Fruit fly (Drosophila melanogaster) whole organism, embryonic: Measurements from ENCODE around the gene CG42699.

ENCODE experiments used
- Ada2b ChIP-seq: fragments of 200-800 bp; sonication (Bioruptor generic); IDR thresholded peaks from 2 replicates; pipeline ENCODE4 v1.3.6; 2022; ENCODE audit warnings: missing biosample characterization, missing genetic modification characterization
- Asciz ChIP-seq: fragments of 200-800 bp; sonication (Bioruptor generic); optimal IDR thresholded peaks from 2 replicates; lab custom pipeline; 2017; ENCODE audit warnings: missing biosample characterization, mild to moderate bottlenecking, missing genetic modification characterization, missing genetic modification reagents
- Bgb ChIP-seq: fragments of 200-800 bp; sonication (Bioruptor generic); IDR thresholded peaks from 2 replicates; pipeline ENCODE4 v1.3.6; 2022; ENCODE audit warnings: missing biosample characterization, missing genetic modification characterization; ENCODE audit not compliant: partially characterized antibody
- CG11085 ChIP-seq: fragments of 200-800 bp; sonication (Bioruptor generic); IDR thresholded peaks from 2 replicates; pipeline ENCODE4 v1.3.6; 2022; ENCODE audit warnings: missing biosample characterization, missing genetic modification characterization
- CG11398 ChIP-seq: fragments of 200-800 bp; sonication (Bioruptor generic); optimal IDR thresholded peaks from 2 replicates; lab custom pipeline; 2016; ENCODE audit warnings: missing biosample characterization, missing genetic modification characterization
- CG11696 ChIP-seq: fragments of 200-800 bp; sonication (Bioruptor generic); IDR thresholded peaks from 2 replicates; pipeline ENCODE4 v1.3.6; 2022; ENCODE audit warnings: missing biosample characterization, missing genetic modification characterization
- CG17359 ChIP-seq: fragments of 200-800 bp; sonication (Bioruptor generic); optimal IDR thresholded peaks from 3 replicates; lab custom pipeline; 2018; ENCODE audit warnings: missing biosample characterization, mild to moderate bottlenecking, missing genetic modification characterization, moderate library complexity
- CG3065 ChIP-seq: fragments of 200-800 bp; sonication (Bioruptor generic); optimal IDR thresholded peaks from 2 replicates; lab custom pipeline; 2016; ENCODE audit warnings: missing biosample characterization, missing genetic modification characterization
- CG4360 ChIP-seq: fragments of 200-800 bp; sonication (Bioruptor generic); IDR thresholded peaks from 2 replicates; pipeline ENCODE4 v1.3.6; 2022; ENCODE audit warnings: missing biosample characterization, missing genetic modification characterization
- CG4854 ChIP-seq: fragments of 200-800 bp; sonication (Bioruptor generic); optimal IDR thresholded peaks from 2 replicates; lab custom pipeline; 2016; ENCODE audit warnings: missing biosample characterization, missing genetic modification characterization, inconsistent platforms
- CG6683 ChIP-seq: fragments of 200-800 bp; sonication (Bioruptor generic); optimal IDR thresholded peaks from 2 replicates; lab custom pipeline; 2017; ENCODE audit warnings: missing biosample characterization, mild to moderate bottlenecking, missing genetic modification characterization, missing genetic modification reagents
- CG6813 ChIP-seq: fragments of 200-800 bp; sonication (Bioruptor generic); optimal IDR thresholded peaks from 2 replicates; lab custom pipeline; 2017; ENCODE audit warnings: missing biosample characterization, missing genetic modification characterization, mild to moderate bottlenecking, moderate library complexity, missing genetic modification reagents
- CG7745 ChIP-seq: fragments of 200-800 bp; sonication (Bioruptor generic); optimal IDR thresholded peaks from 2 replicates; lab custom pipeline; 2018; ENCODE audit warnings: missing biosample characterization, mild to moderate bottlenecking, missing genetic modification characterization, moderate library complexity
- CG7839 ChIP-seq: fragments of 200-800 bp; sonication (Bioruptor generic); optimal IDR thresholded peaks from 3 replicates; lab custom pipeline; 2018; ENCODE audit warnings: missing biosample characterization, mild to moderate bottlenecking, missing genetic modification characterization, moderate library complexity
- CG7963 ChIP-seq: fragments of 200-800 bp; sonication (Bioruptor generic); IDR thresholded peaks from 3 replicates; pipeline ENCODE4 v1.3.6; 2022; ENCODE audit warnings: missing biosample characterization, missing genetic modification characterization; ENCODE audit not compliant: partially characterized antibody
- CG8388 ChIP-seq: fragments of 200-800 bp; sonication (Bioruptor generic); optimal IDR thresholded peaks from 2 replicates; lab custom pipeline; 2019; ENCODE audit warnings: missing biosample characterization, mild to moderate bottlenecking, missing genetic modification characterization, moderate library complexity
- CG8478 ChIP-seq: fragments of >200 bp; optimal IDR thresholded peaks from 2 replicates; lab custom pipeline; 2018
- CG9609 ChIP-seq: fragments of 200-800 bp; sonication (Bioruptor generic); optimal IDR thresholded peaks from 3 replicates; lab custom pipeline; 2016; ENCODE audit warnings: missing biosample characterization, missing genetic modification characterization
- CG9817 ChIP-seq: fragments of 200-800 bp; sonication (Bioruptor generic); optimal IDR thresholded peaks from 2 replicates; lab custom pipeline; 2018; ENCODE audit warnings: missing biosample characterization, mild to moderate bottlenecking, missing genetic modification characterization, moderate library complexity
- CG9876 ChIP-seq: fragments of 200-800 bp; sonication (Bioruptor generic); optimal IDR thresholded peaks from 2 replicates; lab custom pipeline; 2016; ENCODE audit warnings: missing biosample characterization, missing genetic modification characterization
- D19A ChIP-seq: fragments of 200-800 bp; optimal IDR thresholded peaks from 3 replicates; lab custom pipeline; 2019; ENCODE audit warnings: missing biosample characterization, mild to moderate bottlenecking, missing genetic modification characterization, moderate library complexity
- Dek ChIP-seq: fragments of 200-800 bp; sonication (Bioruptor generic); optimal IDR thresholded peaks from 3 replicates; lab custom pipeline; 2019; ENCODE audit warnings: missing biosample characterization, mild to moderate bottlenecking, missing genetic modification characterization, moderate library complexity
- Dll ChIP-seq: fragments of 200-800 bp; sonication (Bioruptor generic); IDR thresholded peaks from 4 replicates; pipeline ENCODE4 v1.3.6; 2022; ENCODE audit warnings: missing biosample characterization, missing genetic modification characterization; ENCODE audit not compliant: partially characterized antibody
- Doc3 ChIP-seq: fragments of 200-800 bp; sonication (Bioruptor generic); IDR thresholded peaks from 3 replicates; pipeline ENCODE4 v1.3.6; 2022; ENCODE audit warnings: missing biosample characterization, missing genetic modification characterization; ENCODE audit not compliant: partially characterized antibody
- Gsc ChIP-seq: fragments of 200-800 bp; sonication (Bioruptor generic); IDR thresholded peaks from 2 replicates; pipeline ENCODE4 v1.3.6; 2022; ENCODE audit warnings: missing biosample characterization, missing genetic modification characterization
- MESR4 ChIP-seq: fragments of 200-800 bp; sonication (Bioruptor generic); optimal IDR thresholded peaks from 2 replicates; lab custom pipeline; 2018; ENCODE audit warnings: missing biosample characterization, mild to moderate bottlenecking, missing genetic modification characterization, moderate library complexity
- NK7.1 ChIP-seq: fragments of 200-800 bp; sonication (Bioruptor generic); optimal IDR thresholded peaks from 3 replicates; lab custom pipeline; 2016; ENCODE audit warnings: missing biosample characterization, missing genetic modification characterization
- abd-A ChIP-seq: fragments of 200-800 bp; sonication (Bioruptor generic); optimal IDR thresholded peaks from 3 replicates; lab custom pipeline; 2019; ENCODE audit warnings: missing biosample characterization, mild to moderate bottlenecking, missing genetic modification characterization, moderate library complexity
- ash1 ChIP-seq: fragments of 200-800 bp; sonication (Bioruptor generic); optimal IDR thresholded peaks from 2 replicates; lab custom pipeline; 2018; ENCODE audit warnings: missing biosample characterization, mild to moderate bottlenecking, missing genetic modification characterization
- bigmax ChIP-seq: fragments of 200-800 bp; sonication (Bioruptor generic); optimal IDR thresholded peaks from 2 replicates; lab custom pipeline; 2018; ENCODE audit warnings: missing biosample characterization, mild to moderate bottlenecking, missing genetic modification characterization
- br ChIP-seq: fragments of >200 bp; optimal IDR thresholded peaks from 2 replicates; lab custom pipeline; 2017
- cas ChIP-seq: fragments of 200-800 bp; sonication (Bioruptor generic); IDR thresholded peaks from 2 replicates; pipeline ENCODE4 v1.3.6; 2022; ENCODE audit warnings: missing biosample characterization, missing genetic modification characterization
- crol ChIP-seq: fragments of 200-800 bp; sonication (Bioruptor generic); IDR thresholded peaks from 2 replicates; pipeline ENCODE4 v1.3.6; 2022; ENCODE audit warnings: missing biosample characterization, missing genetic modification characterization
- danr ChIP-seq: fragments of 200-800 bp; sonication (Bioruptor generic); IDR thresholded peaks from 2 replicates; pipeline ENCODE4 v1.3.6; 2022; ENCODE audit warnings: missing biosample characterization, missing genetic modification characterization
- ewg ChIP-seq: fragments of 200-800 bp; sonication (Bioruptor generic); optimal IDR thresholded peaks from 3 replicates; lab custom pipeline; 2017; ENCODE audit warnings: mild to moderate bottlenecking, missing biosample characterization, missing genetic modification reagents, missing genetic modification characterization
- hb ChIP-seq: fragments of 200-800 bp; sonication (Bioruptor generic); IDR thresholded peaks from 3 replicates; pipeline ENCODE4 v1.3.6; 2022; ENCODE audit warnings: missing biosample characterization, missing genetic modification characterization; ENCODE audit not compliant: partially characterized antibody
- inv ChIP-seq: fragments of 200-800 bp; sonication (Bioruptor generic); IDR thresholded peaks from 2 replicates; pipeline ENCODE4 v1.3.6; 2022; ENCODE audit warnings: missing biosample characterization, missing genetic modification characterization; ENCODE audit not compliant: partially characterized antibody
- nerfin-1 ChIP-seq: fragments of 200-800 bp; sonication (Bioruptor generic); optimal IDR thresholded peaks from 3 replicates; lab custom pipeline; 2019; ENCODE audit warnings: missing biosample characterization, mild to moderate bottlenecking, missing genetic modification characterization, moderate library complexity
- nerfin-2 ChIP-seq: fragments of 200-800 bp; sonication (Bioruptor generic); IDR thresholded peaks from 2 replicates; pipeline ENCODE4 v1.3.6; 2022; ENCODE audit warnings: missing biosample characterization, missing genetic modification characterization; ENCODE audit not compliant: partially characterized antibody
- rib ChIP-seq: fragments of 200-800 bp; sonication (Bioruptor generic); IDR thresholded peaks from 2 replicates; pipeline ENCODE4 v1.3.6; 2022; ENCODE audit warnings: missing biosample characterization, missing genetic modification characterization
- ro ChIP-seq: fragments of 200-800 bp; sonication (Bioruptor generic); IDR thresholded peaks from 2 replicates; pipeline ENCODE4 v1.3.6; 2022; ENCODE audit warnings: missing biosample characterization, missing genetic modification characterization
- schlank ChIP-seq: fragments of 200-800 bp; sonication (Bioruptor generic); optimal IDR thresholded peaks from 2 replicates; lab custom pipeline; 2018; ENCODE audit warnings: missing biosample characterization, mild to moderate bottlenecking, missing genetic modification characterization
- sd ChIP-seq: fragments of 200-800 bp; sonication (Bioruptor generic); optimal IDR thresholded peaks from 3 replicates; lab custom pipeline; 2018; ENCODE audit warnings: missing biosample characterization, mild to moderate bottlenecking, missing genetic modification characterization, moderate library complexity
- sens ChIP-seq: fragments of 200-800 bp; sonication (Bioruptor generic); peaks from one replicate; lab custom pipeline; 2016; ENCODE audit warnings: missing biosample characterization, missing genetic modification characterization
- sob ChIP-seq: fragments of 200-800 bp; sonication (Bioruptor generic); IDR thresholded peaks from 2 replicates; pipeline ENCODE4 v1.3.6; 2022; ENCODE audit warnings: missing biosample characterization, missing genetic modification characterization
- stwl ChIP-seq: fragments of 200-800 bp; sonication (Bioruptor generic); optimal IDR thresholded peaks from 3 replicates; lab custom pipeline; 2018; ENCODE audit warnings: missing biosample characterization, mild to moderate bottlenecking, missing genetic modification characterization, moderate library complexity
- z ChIP-seq: fragments of 200-800 bp; sonication (Bioruptor generic); IDR thresholded peaks from 3 replicates; pipeline ENCODE4 v1.3.6; 2022; ENCODE audit warnings: missing biosample characterization, missing genetic modification characterization

CG42699 gene

DNA sequence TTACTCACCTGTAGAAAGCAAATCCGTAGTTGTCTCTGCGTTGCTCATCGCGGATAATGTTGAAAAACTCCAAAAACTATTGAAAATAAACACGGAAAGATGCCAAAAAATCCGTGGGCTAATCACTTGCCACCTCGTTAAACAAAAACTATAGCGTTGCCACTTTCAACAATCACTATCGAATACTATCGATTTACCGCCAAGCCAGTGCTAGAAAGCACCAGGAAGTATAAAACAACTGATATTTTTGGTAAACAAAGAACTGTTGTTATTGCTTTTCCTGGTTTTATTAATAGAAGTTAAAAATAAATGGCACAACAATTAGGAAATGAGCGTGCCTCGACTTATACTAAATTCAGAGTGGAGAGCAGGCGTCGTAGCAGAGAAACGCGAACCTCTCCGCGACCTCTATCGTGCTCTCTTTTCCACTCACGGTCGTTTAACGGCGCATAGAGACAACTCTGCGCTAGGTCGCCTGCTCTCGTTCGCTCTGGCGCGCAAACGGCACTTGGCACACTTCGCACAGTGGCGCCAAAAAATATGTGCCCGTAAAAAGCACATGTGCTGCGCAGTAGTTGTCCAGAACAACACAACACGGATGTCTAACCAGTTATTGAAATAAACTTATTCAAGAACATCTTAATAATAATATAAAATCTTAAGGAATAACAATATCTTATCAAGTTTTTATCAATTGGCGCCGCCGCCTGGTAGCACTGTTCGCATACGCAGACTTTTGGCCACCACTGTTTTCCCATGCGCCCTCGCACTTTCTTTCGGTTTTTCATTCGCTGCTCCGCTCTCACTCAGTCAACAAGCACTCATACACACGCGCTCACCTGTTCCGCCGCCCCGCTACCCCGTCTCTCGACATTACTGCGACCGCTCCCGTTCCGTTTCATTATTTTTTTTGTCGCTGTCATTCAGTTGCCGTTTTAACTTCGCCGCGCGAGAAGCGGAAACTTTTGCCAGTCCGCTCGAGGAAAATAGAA is 9.2 kb upstream of the CG42699 start, which contains the start of the genes lin-52 and CG15771 (continued):
- TF ChIP-seq ro (GFP tag; lab: Robert Waterston, UW), result peak; percentile 87
- peak; percentile 94 for TF ChIP-seq CG6813 (GFP tag; lab: Kevin White, UChicago)
- peak; percentile 93 for TF ChIP-seq CG17359 (tag; lab: Kevin White, UChicago)
- peak; percentile 89 for TF ChIP-seq ewg (GFP tag; lab: Kevin White, UChicago)
- peak; percentile 97 for TF ChIP-seq sens (GFP tag; lab: Kevin White, UChicago)
- peak; percentile 98 for TF ChIP-seq crol
- peak; percentile 95 for TF ChIP-seq CG9817 (tag; lab: Kevin White, UChicago)
- no peak for TF ChIP-seq hb (GFP tag; lab: Robert Waterston, UW)
- TF ChIP-seq CG9609, result peak; percentile 2
- peak; percentile 91 for TF ChIP-seq D19A (tag; lab: Kevin White, UChicago)
- peak; percentile 74 for TF ChIP-seq sd (tag; lab: Kevin White, UChicago)
- no peak for TF ChIP-seq NK7.1 (GFP tag; lab: Kevin White, UChicago)
- TF ChIP-seq CG9876 (GFP tag; lab: Kevin White, UChicago), result peak; percentile 5
- peak; percentile 70 for TF ChIP-seq CG4854 (GFP tag; lab: Kevin White, UChicago)
- TF ChIP-seq CG11696 (GFP tag; lab: Robert Waterston, UW), result peak; percentile 75; the same call in 1 of the 2 replicates
- peak; percentile 91 for TF ChIP-seq rib (GFP tag; lab: Robert Waterston, UW)
- peak; percentile 87 for TF ChIP-seq cas (GFP tag; lab: Robert Waterston, UW)
- TF ChIP-seq sob (GFP tag; lab: Robert Waterston, UW), result peak; percentile 95
- TF ChIP-seq schlank (tag; lab: Kevin White, UChicago), result peak; percentile 91
- peak; percentile 86 for TF ChIP-seq abd-A
- TF ChIP-seq CG11398 (GFP tag; lab: Kevin White, UChicago), result no peak
- TF ChIP-seq CG7745 (tag; lab: Kevin White, UChicago), result peak; percentile 39
- TF ChIP-seq ash1, result no peak
- TF ChIP-seq MESR4 (GFP tag; lab: Kevin White, UChicago), result peak; percentile 31
- TF ChIP-seq inv (GFP tag; lab: Robert Waterston, UW), result peak; percentile 40; the same call in 1 of the 2 replicates
- TF ChIP-seq Dll (GFP tag; lab: Robert Waterston, UW), result peak; percentile 57; the same call in 2 of the 4 replicates
- TF ChIP-seq stwl (tag; lab: Kevin White, UChicago), result peak; percentile 45
- TF ChIP-seq Asciz, result peak; percentile 91
- 0 out of 2 replicates have a peak, but pooled peaks have one; percentile 40 for TF ChIP-seq nerfin-2
- TF ChIP-seq z (GFP tag; lab: Robert Waterston, UW), result peak; percentile 76
- peak; percentile 65; the same call in 2 of the 3 replicates for TF ChIP-seq Doc3 (GFP tag; lab: Robert Waterston, UW)
- peak; percentile 91 for TF ChIP-seq nerfin-1 (tag; lab: Kevin White, UChicago)
- no peak for TF ChIP-seq br (lab: Kevin White, UChicago)
- TF ChIP-seq CG7839 (tag; lab: Kevin White, UChicago), result peak; percentile 96
- TF ChIP-seq Dek (tag; lab: Kevin White, UChicago), result peak; percentile 91
- TF ChIP-seq Bgb (GFP tag; lab: Robert Waterston, UW), result peak; percentile 21; the same call in 1 of the 2 replicates
- TF ChIP-seq CG3065 (GFP tag; lab: Kevin White, UChicago), result peak; percentile 76
- peak; percentile 100 for TF ChIP-seq CG8388
- peak; percentile 88 for TF ChIP-seq CG11085 (GFP tag; lab: Robert Waterston, UW)
- no peak for TF ChIP-seq bigmax (GFP tag; lab: Kevin White, UChicago)
- TF ChIP-seq Gsc (GFP tag; lab: Robert Waterston, UW), result peak; percentile 91
- TF ChIP-seq CG4360 (GFP tag; lab: Robert Waterston, UW), result peak; percentile 61; the same call in 1 of the 2 replicates
- TF ChIP-seq CG8478, result peak; percentile 6
- TF ChIP-seq Ada2b (GFP tag; lab: Robert Waterston, UW), result peak; percentile 93
- TF ChIP-seq CG7963 (GFP tag; lab: Robert Waterston, UW), result peak; percentile 7; the same call in 1 of the 3 replicates
- peak; percentile 93 for TF ChIP-seq CG6683 (GFP tag; lab: Kevin White, UChicago)
- peak; percentile 93 for TF ChIP-seq danr (GFP tag; lab: Robert Waterston, UW)
